Worm (Caenorhabditis elegans) whole organism, late embryonic: ENCODE results near the gene pat-2.

Experiments
- C08G9.2 ChIP-seq: sonication (generic microtip); optimal IDR thresholded peaks from 2 replicates; lab custom pipeline; 2016; ENCODE audit warnings: mild to moderate bottlenecking, missing genetic modification characterization, moderate library complexity, missing compliant biosample characterization
- C38D4.7 ChIP-seq: fragments of 200-800 bp; sonication (Bioruptor generic); optimal IDR thresholded peaks from 2 replicates; lab custom pipeline; 2018; ENCODE audit warnings: mild to moderate bottlenecking, missing genetic modification characterization, moderate library complexity, missing compliant biosample characterization
- F13H6.1 ChIP-seq: sonication (generic microtip); optimal IDR thresholded peaks from 2 replicates; lab custom pipeline; 2016; ENCODE audit warnings: missing genetic modification characterization, missing compliant biosample characterization
- K09A11.1 ChIP-seq: sonication (generic microtip); optimal IDR thresholded peaks from 2 replicates; lab custom pipeline; 2017; ENCODE audit warnings: antibody characterized with exemption, mild to moderate bottlenecking, missing genetic modification characterization, missing compliant biosample characterization; ENCODE audit not compliant: insufficient read depth
- T23F11.4 ChIP-seq: fragments of 200-800 bp; sonication (Bioruptor generic); optimal IDR thresholded peaks from 2 replicates; lab custom pipeline; 2018; ENCODE audit warnings: mild to moderate bottlenecking, missing genetic modification characterization, missing compliant biosample characterization
- Y22D7AL.16 ChIP-seq: sonication (generic microtip); optimal IDR thresholded peaks from 2 replicates; lab custom pipeline; 2016; ENCODE audit warnings: missing genetic modification characterization, missing compliant biosample characterization
- ama-1 ChIP-seq: fragments of 150-350 bp; optimal IDR thresholded peaks from 2 replicates; lab custom pipeline; 2014
- ceh-14 ChIP-seq: sonication (generic microtip); optimal IDR thresholded peaks from 2 replicates; lab custom pipeline; 2016; ENCODE audit warnings: missing genotype, missing genetic modification characterization, missing compliant biosample characterization
- ceh-18 ChIP-seq: sonication (generic microtip); optimal IDR thresholded peaks from 2 replicates; lab custom pipeline; 2016; ENCODE audit warnings: missing genetic modification characterization, missing compliant biosample characterization
- ceh-19 ChIP-seq: fragments of 200-800 bp; sonication (Bioruptor generic); optimal IDR thresholded peaks from 2 replicates; lab custom pipeline; 2018; ENCODE audit warnings: mild to moderate bottlenecking, missing genetic modification characterization, missing compliant biosample characterization
- ceh-22 ChIP-seq: sonication (generic microtip); optimal IDR thresholded peaks from 2 replicates; lab custom pipeline; 2017; ENCODE audit warnings: missing biosample characterization, missing genetic modification characterization
- ceh-24 ChIP-seq: sonication (generic microtip); optimal IDR thresholded peaks from 2 replicates; lab custom pipeline; 2016; ENCODE audit warnings: mild to moderate bottlenecking, missing genetic modification characterization, missing compliant biosample characterization
- ceh-30 ChIP-seq: fragments of 150-350 bp; optimal IDR thresholded peaks from 2 replicates; lab custom pipeline; 2014; ENCODE audit warnings: missing biosample characterization, missing genetic modification characterization
- ceh-45 ChIP-seq: fragments of 200-800 bp; sonication (Bioruptor generic); IDR thresholded peaks from 2 replicates; pipeline ENCODE4 v1.3.6; 2022; ENCODE audit warnings: missing genetic modification reagents, missing genetic modification characterization, missing compliant biosample characterization
- ceh-48 ChIP-seq: sonication (generic microtip); optimal IDR thresholded peaks from 2 replicates; lab custom pipeline; 2016; ENCODE audit warnings: missing genetic modification characterization, inconsistent platforms, missing compliant biosample characterization
- che-1 ChIP-seq: sonication (generic microtip); optimal IDR thresholded peaks from 2 replicates; lab custom pipeline; 2016; ENCODE audit warnings: mild to moderate bottlenecking, missing genetic modification characterization, missing compliant biosample characterization
- dmd-4 ChIP-seq: sonication (generic microtip); optimal IDR thresholded peaks from 2 replicates; lab custom pipeline; 2016; ENCODE audit warnings: borderline replicate concordance, missing genetic modification characterization, missing compliant biosample characterization
- dve-1 ChIP-seq: sonication (generic microtip); optimal IDR thresholded peaks from 2 replicates; lab custom pipeline; 2017; ENCODE audit warnings: antibody characterized with exemption, mild to moderate bottlenecking, missing genetic modification characterization, missing compliant biosample characterization
- elt-2 ChIP-seq: sonication (generic microtip); optimal IDR thresholded peaks from 2 replicates; lab custom pipeline; 2016; ENCODE audit warnings: missing genetic modification reagents, missing genetic modification characterization, missing compliant biosample characterization
- ets-4 ChIP-seq: sonication (generic microtip); optimal IDR thresholded peaks from 2 replicates; lab custom pipeline; 2016; ENCODE audit warnings: missing genetic modification characterization, missing compliant biosample characterization
- fax-1 ChIP-seq: sonication (generic microtip); optimal IDR thresholded peaks from 2 replicates; lab custom pipeline; 2016; ENCODE audit warnings: missing genotype, missing genetic modification characterization, missing compliant biosample characterization
- fkh-10 ChIP-seq: fragments of 150-350 bp; optimal IDR thresholded peaks from 2 replicates; lab custom pipeline; 2014; ENCODE audit warnings: missing biosample characterization, missing genetic modification reagents, missing genetic modification characterization
- fkh-6 ChIP-seq: sonication (generic microtip); optimal IDR thresholded peaks from 2 replicates; lab custom pipeline; 2016; ENCODE audit warnings: missing genetic modification characterization, missing compliant biosample characterization
- gmeb-2 ChIP-seq: sonication (generic microtip); optimal IDR thresholded peaks from 2 replicates; lab custom pipeline; 2016; ENCODE audit warnings: missing genetic modification characterization, inconsistent platforms, missing compliant biosample characterization
- hlh-13 ChIP-seq: fragments of 200-800 bp; sonication (Bioruptor generic); optimal IDR thresholded peaks from 2 replicates; lab custom pipeline; 2018; ENCODE audit warnings: mild to moderate bottlenecking, missing genetic modification characterization, missing compliant biosample characterization
- hlh-15 ChIP-seq: sonication (generic microtip); optimal IDR thresholded peaks from 2 replicates; lab custom pipeline; 2016; ENCODE audit warnings: missing genetic modification characterization, missing compliant biosample characterization
- hlh-6 ChIP-seq: sonication (generic microtip); optimal IDR thresholded peaks from 2 replicates; lab custom pipeline; 2016; ENCODE audit warnings: missing genotype, missing genetic modification characterization, missing compliant biosample characterization
- hlh-8 ChIP-seq: sonication (generic microtip); optimal IDR thresholded peaks from 2 replicates; lab custom pipeline; 2016; ENCODE audit warnings: missing genotype, missing genetic modification characterization, missing compliant biosample characterization
- lim-6 ChIP-seq: sonication (generic microtip); optimal IDR thresholded peaks from 2 replicates; lab custom pipeline; 2016; ENCODE audit warnings: missing genetic modification characterization, missing compliant biosample characterization
- lin-11 ChIP-seq: fragments of 200-800 bp; sonication (Bioruptor generic); optimal IDR thresholded peaks from 2 replicates; lab custom pipeline; 2018; ENCODE audit warnings: mild to moderate bottlenecking, missing genetic modification characterization, missing compliant biosample characterization
- nfya-1 ChIP-seq: sonication (generic microtip); optimal IDR thresholded peaks from 2 replicates; lab custom pipeline; 2017; ENCODE audit warnings: missing genetic modification characterization, mild to moderate bottlenecking, missing compliant biosample characterization, antibody characterized with exemption, moderate library complexity
- nhr-11 ChIP-seq: fragments of 150-350 bp; optimal IDR thresholded peaks from 2 replicates; lab custom pipeline; 2014; ENCODE audit warnings: missing biosample characterization, missing genetic modification characterization
- nhr-232 ChIP-seq: sonication (generic microtip); optimal IDR thresholded peaks from 2 replicates; lab custom pipeline; 2016; ENCODE audit warnings: missing genetic modification characterization, missing compliant biosample characterization
- odd-2 ChIP-seq: sonication (generic microtip); optimal IDR thresholded peaks from 2 replicates; lab custom pipeline; 2017; ENCODE audit warnings: antibody characterized with exemption, mild to moderate bottlenecking, missing genetic modification characterization, missing compliant biosample characterization
- pat-9 ChIP-seq: fragments of 200-800 bp; sonication (Bioruptor generic); optimal IDR thresholded peaks from 2 replicates; lab custom pipeline; 2018; ENCODE audit warnings: mild to moderate bottlenecking, missing genetic modification characterization, moderate library complexity, missing compliant biosample characterization
- pha-2 ChIP-seq: sonication (generic microtip); optimal IDR thresholded peaks from 2 replicates; lab custom pipeline; 2017; ENCODE audit warnings: mild to moderate bottlenecking, missing genetic modification characterization, missing compliant biosample characterization
- pqm-1 ChIP-seq: sonication (generic microtip); optimal IDR thresholded peaks from 2 replicates; lab custom pipeline; 2016; ENCODE audit warnings: missing genetic modification characterization, missing compliant biosample characterization
- pros-1 ChIP-seq: fragments of 150-350 bp; optimal IDR thresholded peaks from 2 replicates; lab custom pipeline; 2014; ENCODE audit warnings: missing biosample characterization, missing genetic modification reagents, missing genetic modification characterization
- ref-2 ChIP-seq: sonication (generic microtip); optimal IDR thresholded peaks from 2 replicates; lab custom pipeline; 2016; ENCODE audit warnings: missing genetic modification characterization, missing compliant biosample characterization
- rnt-1 ChIP-seq: sonication (generic microtip); optimal IDR thresholded peaks from 2 replicates; lab custom pipeline; 2016; ENCODE audit warnings: missing genetic modification characterization, missing compliant biosample characterization
- syd-9 ChIP-seq: sonication (generic microtip); optimal IDR thresholded peaks from 2 replicates; lab custom pipeline; 2016; ENCODE audit warnings: mild to moderate bottlenecking, missing genetic modification characterization, moderate library complexity, missing compliant biosample characterization
- tbx-2 ChIP-seq: sonication (generic microtip); optimal IDR thresholded peaks from 2 replicates; lab custom pipeline; 2016; ENCODE audit warnings: missing genetic modification characterization, missing compliant biosample characterization
- tbx-7 ChIP-seq: sonication (generic microtip); optimal IDR thresholded peaks from 2 replicates; lab custom pipeline; 2016; ENCODE audit warnings: missing genotype, missing genetic modification characterization, missing compliant biosample characterization
- ttx-3 ChIP-seq: sonication (generic microtip); optimal IDR thresholded peaks from 2 replicates; lab custom pipeline; 2016; ENCODE audit warnings: missing genetic modification reagents, missing genetic modification characterization, missing compliant biosample characterization
- unc-3 ChIP-seq, 2 experiments: fragments of 200-800 bp in 1 of 2; sonication (Bioruptor generic) in 1 of 2; sonication (generic microtip) in 1 of 2; conservative IDR thresholded peaks in 1 of 2; optimal IDR thresholded peaks in 1 of 2; 2 replicates each; pipeline versions ENCODE4 v1.3.6 to Lab custom; 2016 to 2022; ENCODE audit warnings: missing compliant biosample characterization in 2 of 2, missing genetic modification characterization in 2 of 2, missing genetic modification reagents in 1 of 2
- unc-42 ChIP-seq: sonication (generic microtip); optimal IDR thresholded peaks from 2 replicates; lab custom pipeline; 2016; ENCODE audit warnings: missing genotype, missing genetic modification characterization, missing compliant biosample characterization
- unc-55 ChIP-seq: sonication (generic microtip); optimal IDR thresholded peaks from 2 replicates; lab custom pipeline; 2017; ENCODE audit warnings: missing biosample characterization, missing genetic modification reagents, missing genetic modification characterization
- unc-86 ChIP-seq: sonication (generic microtip); optimal IDR thresholded peaks from 2 replicates; lab custom pipeline; 2016; ENCODE audit warnings: missing genetic modification characterization, missing compliant biosample characterization

The pat-2 gene

ce11 chrIII:8873045-8873457 is 54.4 kb downstream of the pat-2 start (continued):
- TF ChIP-seq fax-1 (no peak), odd-2 (tag; lab: Kevin White, UChicago) (no peak), fkh-6 (tag; lab: Kevin White, UChicago) (no peak), hlh-6 (peak; percentile 26), ttx-3 (tag; lab: Kevin White, UChicago) (no peak), nhr-232 (tag; lab: Kevin White, UChicago) (no peak), hlh-15 (tag; lab: Kevin White, UChicago) (no peak), K09A11.1 (tag; lab: Kevin White, UChicago) (no peak), elt-2 (tag; lab: Kevin White, UChicago) (no peak), ets-4 (tag; lab: Kevin White, UChicago) (no peak), ref-2 (tag; lab: Kevin White, UChicago) (peak; percentile 2), unc-42 (tag; lab: Kevin White, UChicago) (peak; percentile 73), nhr-11 (no peak), ceh-19 (GFP tag; lab: Kevin White, UChicago) (no peak), gmeb-2 (tag; lab: Kevin White, UChicago) (no peak)

DNA sequence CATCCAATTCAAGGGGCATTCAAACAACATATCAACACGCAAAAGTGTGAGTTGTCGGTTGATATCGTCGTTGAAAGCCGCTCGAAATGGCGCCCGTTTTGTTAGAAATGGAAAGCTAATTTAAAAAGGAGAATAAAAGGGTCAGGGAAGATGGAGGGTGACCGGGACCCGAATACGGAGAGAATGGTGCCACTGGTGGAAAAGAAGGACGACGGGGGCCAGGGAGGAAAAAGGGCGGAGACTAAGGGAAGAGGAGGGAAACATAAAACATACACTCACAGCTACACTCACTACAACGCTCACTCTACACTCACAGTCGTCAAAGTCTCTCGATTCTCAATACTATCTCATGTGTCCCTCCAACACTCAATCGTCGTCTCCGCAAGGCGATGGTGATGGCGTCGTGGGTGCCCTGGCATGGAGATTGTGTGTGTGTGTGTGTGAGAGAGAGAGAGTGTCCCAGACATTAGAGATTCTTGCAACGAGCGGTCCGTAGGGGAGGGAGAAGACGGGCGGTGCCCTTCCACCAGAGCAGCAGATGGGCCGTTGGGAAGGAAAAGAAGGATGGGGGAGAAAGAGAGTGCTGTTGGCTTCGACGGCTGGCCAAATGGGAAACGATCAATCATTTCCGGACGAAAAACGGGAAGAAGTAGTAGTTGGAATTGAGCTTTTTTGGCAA is 55.4 kb downstream of the pat-2 start:
- TF ChIP-seq C38D4.7 (GFP tag; lab: Kevin White, UChicago) (no peak), dve-1 (no peak), fax-1 (no peak), ttx-3 (tag; lab: Kevin White, UChicago) (no peak), dmd-4 (tag; lab: Kevin White, UChicago) (no peak), ceh-19 (GFP tag; lab: Kevin White, UChicago) (no peak), pat-9 (tag; lab: Kevin White, UChicago) (peak; percentile 64), ets-4 (tag; lab: Kevin White, UChicago) (no peak), odd-2 (tag; lab: Kevin White, UChicago) (no peak), T23F11.4 (GFP tag; lab: Kevin White, UChicago) (peak; percentile 63), ceh-14 (tag; lab: Kevin White, UChicago) (peak; percentile 75), unc-55 (GFP tag; lab: Kevin White, UChicago) (peak; percentile 89), tbx-2 (peak; percentile 90), pros-1 (peak; percentile 85), nhr-11 (no peak), unc-3 (GFP tag; conservative IDR thresholded peaks at IDR 0.05; lab: Robert Waterston, UW) (no peak), unc-3 (tag; optimal IDR thresholded peaks at IDR 0.05; lab: Kevin White, UChicago) (peak; percentile 61), rnt-1 (tag; lab: Kevin White, UChicago) (peak; percentile 86), ceh-45 (GFP tag; lab: Robert Waterston, UW) (no peak), tbx-7 (tag; lab: Kevin White, UChicago) (peak; percentile 6), hlh-13 (GFP tag; lab: Kevin White, UChicago) (no peak), che-1 (tag; lab: Kevin White, UChicago) (peak; percentile 23), ref-2 (tag; lab: Kevin White, UChicago) (peak; percentile 74), C08G9.2 (tag; lab: Kevin White, UChicago) (peak; percentile 75), ama-1 (lab: Kevin White, UChicago) (peak; percentile 70), ceh-48 (tag; lab: Kevin White, UChicago) (no peak), lin-11 (tag; lab: Kevin White, UChicago) (no peak), elt-2 (tag; lab: Kevin White, UChicago) (no peak), unc-86 (tag; lab: Kevin White, UChicago) (no peak), ceh-24 (no peak), hlh-8 (tag; lab: Kevin White, UChicago) (peak; percentile 75), Y22D7AL.16 (tag; lab: Kevin White, UChicago) (no peak), pqm-1 (tag; lab: Kevin White, UChicago) (peak; percentile 14), pha-2 (tag; lab: Kevin White, UChicago) (no peak), nfya-1 (tag; lab: Kevin White, UChicago) (peak; percentile 94), K09A11.1 (tag; lab: Kevin White, UChicago) (no peak), ceh-18 (tag; lab: Kevin White, UChicago) (peak; percentile 95), ceh-22 (tag; lab: Kevin White, UChicago) (no peak), ceh-30 (tag; lab: Kevin White, UChicago) (no peak), gmeb-2 (tag; lab: Kevin White, UChicago) (no peak), syd-9 (tag; lab: Kevin White, UChicago) (peak; percentile 86), F13H6.1 (tag; lab: Kevin White, UChicago) (no peak), fkh-6 (tag; lab: Kevin White, UChicago) (peak; percentile 51), lim-6 (no peak), fkh-10 (no peak)
